Worm (Caenorhabditis elegans): Measurements from ENCODE around the gene F40F4.7.

Gene F40F4.7

DNA sequence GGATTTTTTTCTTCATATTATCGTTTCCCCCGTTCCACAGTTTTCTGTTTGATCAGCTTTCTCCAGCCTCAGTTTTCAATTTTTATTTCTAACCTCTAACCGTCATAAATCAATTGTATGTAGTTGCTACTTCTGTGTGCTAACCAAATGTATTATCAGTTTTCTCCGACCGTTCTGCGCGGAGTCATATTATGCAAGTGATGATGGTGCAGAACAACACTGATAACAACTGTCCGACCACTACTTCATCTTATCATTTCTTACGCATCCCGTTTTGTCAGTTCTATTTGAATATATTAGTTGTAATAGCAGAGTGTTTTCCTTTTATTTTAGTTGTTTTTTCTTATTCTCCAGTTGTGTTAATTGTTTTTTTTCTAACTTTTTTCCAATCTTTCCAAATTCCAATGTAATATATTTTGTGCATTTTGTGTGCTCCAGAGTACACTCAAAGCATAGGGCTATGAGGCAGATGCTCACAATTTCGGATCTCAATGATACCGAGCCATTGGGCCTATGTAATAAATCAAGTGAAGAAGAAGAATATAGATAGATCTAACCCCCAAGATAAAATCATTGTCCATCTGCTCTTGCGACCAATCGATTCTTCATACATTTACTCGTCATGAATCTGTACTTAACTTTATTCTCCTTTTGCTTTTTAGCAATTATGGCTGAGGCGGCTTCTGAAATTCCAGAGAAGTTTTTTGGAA lies 11.2 kb upstream of the F40F4.7 start, which contains the start of gene lbp-3:
TSS of gene lbp-3 (plus strand) at position 589 of the 710 bp plus-strand sequence.
- TF ChIP-seq him-1 (tag; optimal IDR thresholded peaks at IDR 0.05) (no peak), dao-5 (tag; optimal IDR thresholded peaks at IDR 0.05) (no peak), W03F9.2 (tag; optimal IDR thresholded peaks at IDR 0.05) (no peak)

ce11 chrX:3252500-3252899 lies 6.8 kb upstream of the F40F4.7 start, which contains the start of gene tba-9:
Gene tba-9 (plus strand): TSS chrX:3252800.
- TF ChIP-seq dao-5 (tag; optimal IDR thresholded peaks at IDR 0.05) (no peak), him-1 (tag; optimal IDR thresholded peaks at IDR 0.05) (no peak), W03F9.2 (tag; optimal IDR thresholded peaks at IDR 0.05) (no peak)

ce11 chrX:3250481-3251091 lies 4.9 kb upstream of the F40F4.7 start, which contains the start of gene pqn-37:
Gene pqn-37 (minus strand): TSS chrX:3250531.
- no peak for TF ChIP-seq dao-5 (tag; optimal IDR thresholded peaks at IDR 0.05)
- no peak for TF ChIP-seq W03F9.2 (tag; optimal IDR thresholded peaks at IDR 0.05)
- no peak for TF ChIP-seq him-1 (tag; optimal IDR thresholded peaks at IDR 0.05)

- TF ChIP-seq dao-5 (tag; optimal IDR thresholded peaks at IDR 0.05) (no peak), W03F9.2 (tag; optimal IDR thresholded peaks at IDR 0.05) (no peak), him-1 (tag; optimal IDR thresholded peaks at IDR 0.05) (no peak)
These were observed 2.0 kb upstream of the F40F4.7 start for ce11 chrX:3247768-3248167.

- TF ChIP-seq W03F9.2 (tag; optimal IDR thresholded peaks at IDR 0.05): no peak
- TF ChIP-seq dao-5 (tag; optimal IDR thresholded peaks at IDR 0.05): no peak
- TF ChIP-seq him-1 (tag; optimal IDR thresholded peaks at IDR 0.05): no peak
These were observed 1.3 kb downstream of the F40F4.7 start for ce11 chrX:3244402-3244801.

DNA sequence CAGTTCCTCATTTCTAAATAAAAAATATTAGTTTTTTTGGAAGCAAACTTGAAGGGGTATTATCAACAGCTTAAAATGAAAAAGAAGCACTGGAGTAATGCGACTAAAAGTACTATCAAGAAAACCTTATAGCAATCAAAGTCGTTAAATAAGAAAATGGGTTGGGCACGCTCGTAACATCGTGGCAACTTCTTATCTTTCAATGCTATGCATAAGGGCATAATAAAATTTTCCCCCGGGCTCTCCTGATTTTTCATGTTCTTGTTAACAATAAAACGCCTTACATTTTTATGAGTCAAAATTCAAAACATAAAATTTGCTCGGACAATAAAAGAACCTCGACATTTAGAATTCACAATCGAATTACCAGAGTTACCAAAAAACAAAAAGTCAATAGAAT lies 2.1 kb downstream of the F40F4.7 start, which contains the start of gene irg-7:
TSS of gene irg-7 (minus strand) at position 23 of the 400 bp plus-strand sequence.
- TF ChIP-seq dao-5 (tag; optimal IDR thresholded peaks at IDR 0.05) (no peak), him-1 (tag; optimal IDR thresholded peaks at IDR 0.05) (no peak), W03F9.2 (tag; optimal IDR thresholded peaks at IDR 0.05) (no peak)

ce11 chrX:3235358-3235816 lies 10.3 kb downstream of the F40F4.7 start, which contains the start of gene F28B4.3:
Gene F28B4.3 (minus strand): TSS chrX:3235408.
- no peak for TF ChIP-seq dao-5 (tag; optimal IDR thresholded peaks at IDR 0.05)
- TF ChIP-seq him-1 (tag; optimal IDR thresholded peaks at IDR 0.05): no peak

DNA sequence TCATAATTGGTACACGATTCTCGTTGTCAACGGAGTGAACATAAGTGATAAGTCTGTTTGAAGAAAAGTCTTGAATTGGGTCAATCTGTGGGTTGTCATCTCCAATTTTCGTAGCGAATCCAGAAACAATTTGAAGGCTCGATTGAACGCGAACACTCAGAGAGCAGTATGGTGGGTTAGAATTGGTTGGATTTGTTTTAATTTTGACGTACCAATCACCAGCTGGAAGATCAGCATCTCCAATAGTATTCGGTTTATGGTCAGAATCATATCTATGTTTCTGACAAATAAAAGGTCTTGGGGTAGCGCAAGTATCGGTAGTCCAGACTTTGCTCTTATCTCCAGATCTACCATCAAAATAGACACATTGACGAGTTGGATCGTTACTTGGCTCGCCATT lies 15.2 kb downstream of the F40F4.7 start:
- no peak for TF ChIP-seq him-1 (tag; optimal IDR thresholded peaks at IDR 0.05)
- no peak for TF ChIP-seq W03F9.2 (tag; optimal IDR thresholded peaks at IDR 0.05)
- TF ChIP-seq dao-5 (tag; optimal IDR thresholded peaks at IDR 0.05): no peak

- TF ChIP-seq W03F9.2 (tag; optimal IDR thresholded peaks at IDR 0.05) (no peak), dao-5 (tag; optimal IDR thresholded peaks at IDR 0.05) (no peak), him-1 (tag; optimal IDR thresholded peaks at IDR 0.05) (no peak)
These were observed 17.0 kb downstream of the F40F4.7 start for ce11 chrX:3228701-3229100.

DNA sequence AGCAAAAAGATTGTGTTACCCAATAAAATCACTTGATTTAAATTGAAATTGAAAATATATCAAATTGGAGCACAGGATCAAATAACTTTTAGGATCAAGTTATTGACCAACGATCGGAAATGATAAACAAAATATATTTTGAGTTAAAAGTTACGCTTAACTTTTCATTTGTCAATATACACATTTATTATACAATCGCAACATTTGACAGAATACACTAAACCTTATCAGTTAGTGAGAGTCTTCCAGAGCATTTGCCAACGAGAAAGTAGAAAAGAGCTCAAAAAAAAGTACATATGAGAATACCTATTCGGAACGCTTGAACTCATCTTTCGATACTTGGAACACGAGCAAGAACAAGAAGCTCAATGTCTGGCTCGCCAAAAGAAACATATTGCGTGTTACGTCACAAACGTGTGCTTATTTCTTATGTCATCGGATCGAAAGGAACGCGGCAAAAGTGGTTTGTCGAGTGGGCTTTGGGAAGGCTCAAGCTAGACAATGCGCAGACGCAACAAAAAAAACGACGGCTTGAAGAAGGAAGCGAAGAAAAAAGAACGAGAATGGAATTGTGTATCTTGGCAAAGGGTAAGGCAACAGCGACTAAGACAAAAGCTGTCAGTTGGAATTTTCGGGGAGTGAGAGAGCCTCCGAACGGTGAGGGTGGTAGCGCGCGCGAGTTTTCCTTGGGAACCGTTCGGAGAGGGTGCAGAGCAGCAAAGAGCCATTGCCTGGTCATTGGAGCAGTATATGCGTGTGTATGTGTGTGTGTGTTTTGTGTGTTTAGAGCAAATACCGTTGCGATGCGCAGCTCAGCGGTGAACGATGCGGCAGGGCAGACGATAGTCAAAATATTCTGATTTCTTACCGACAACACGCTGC lies 19.1 kb downstream of the F40F4.7 start:
- TF ChIP-seq him-1 (tag; optimal IDR thresholded peaks at IDR 0.05): no peak
- no peak for TF ChIP-seq dao-5 (tag; optimal IDR thresholded peaks at IDR 0.05)
- no peak for TF ChIP-seq W03F9.2 (tag; optimal IDR thresholded peaks at IDR 0.05)

DNA sequence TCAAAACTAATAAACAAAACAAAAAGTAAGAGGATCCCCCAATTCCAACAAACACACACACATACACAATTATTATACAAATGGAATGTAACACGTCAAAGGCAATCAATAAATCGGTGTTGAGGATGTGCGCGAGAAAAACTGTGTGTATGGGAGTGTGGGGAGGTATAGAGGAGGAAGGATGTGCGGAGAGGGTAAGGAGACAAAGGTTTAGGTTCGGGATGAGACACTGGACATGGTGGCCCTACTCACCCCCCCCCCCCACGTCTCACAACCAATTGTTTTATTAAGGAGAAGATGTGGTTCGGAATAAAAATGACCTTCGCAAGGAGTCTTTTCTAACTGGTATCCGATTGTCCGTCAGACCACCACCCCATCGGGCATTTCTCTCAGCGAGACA lies 22.6 kb downstream of the F40F4.7 start:
- no peak for TF ChIP-seq him-1 (tag; optimal IDR thresholded peaks at IDR 0.05)
- TF ChIP-seq dao-5 (tag; optimal IDR thresholded peaks at IDR 0.05): no peak
- TF ChIP-seq W03F9.2 (tag; optimal IDR thresholded peaks at IDR 0.05): no peak

- TF ChIP-seq him-1 (tag; optimal IDR thresholded peaks at IDR 0.05): no peak
- TF ChIP-seq dao-5 (tag; optimal IDR thresholded peaks at IDR 0.05): no peak
- no peak for TF ChIP-seq W03F9.2 (tag; optimal IDR thresholded peaks at IDR 0.05)
These were observed 25.5 kb downstream of the F40F4.7 start, which contains the start of gene rgl-1 for ce11 chrX:3220267-3220666. Gene rgl-1 (minus strand): TSS chrX:3220367.

- TF ChIP-seq dao-5 (tag; optimal IDR thresholded peaks at IDR 0.05) (no peak), him-1 (tag; optimal IDR thresholded peaks at IDR 0.05) (no peak), W03F9.2 (tag; optimal IDR thresholded peaks at IDR 0.05) (no peak)
These were observed 27.5 kb downstream of the F40F4.7 start for ce11 chrX:3218040-3218795.

Data from whole organism, L4/young adult.